Fruit fly (Drosophila melanogaster): Measurements from ENCODE around the gene SmydA-8.
A peak's percentile ranks its signal among the peaks of the same experiment; 100 is the strongest.

SmydA-8 gene

DNA sequence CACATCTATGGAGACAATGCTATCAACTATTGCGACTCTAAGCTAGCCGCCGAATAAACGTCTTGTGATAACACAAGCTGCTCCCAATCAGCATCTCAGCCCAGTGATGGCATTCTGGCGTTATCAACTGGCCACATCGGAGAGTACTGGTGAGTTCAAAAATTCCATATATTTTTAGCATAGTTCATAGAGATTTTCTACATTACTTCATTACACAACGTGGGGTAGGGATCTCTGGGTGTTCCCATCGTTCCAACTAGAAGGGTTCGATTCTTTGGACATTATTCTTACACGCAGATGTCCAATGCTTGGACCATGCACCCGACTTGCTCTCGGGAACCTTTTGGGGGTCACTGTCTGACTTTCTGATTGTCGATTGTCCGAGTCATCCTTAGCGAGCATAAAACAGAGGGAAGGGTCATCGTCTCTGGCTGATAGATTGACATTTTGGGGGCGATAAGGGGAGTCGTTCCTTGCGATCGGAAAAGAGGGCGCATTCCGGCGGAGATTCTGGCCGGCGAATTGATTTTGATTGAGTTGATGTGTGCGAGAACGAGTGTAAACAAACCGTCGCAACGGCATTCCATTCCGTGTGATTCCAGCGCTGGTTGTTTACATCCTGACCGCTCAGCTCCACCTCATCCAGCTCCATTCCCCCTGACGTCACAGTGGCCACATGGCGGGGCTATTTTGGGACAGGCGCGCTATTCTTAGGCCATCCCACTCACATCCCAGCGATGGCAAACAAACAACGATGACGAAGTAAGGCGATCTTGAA is 51.3 kb downstream of the SmydA-8 start, which contains the start of the genes Cyp4d1 and CG3630 (continued):
- TF ChIP-seq Neu2 (GFP tag; optimal IDR thresholded peaks at IDR 0.05; ENCODE audit: borderline replicate concordance) (no peak), bab2 (GFP tag; optimal IDR thresholded peaks at IDR 0.05) (no peak)

DNA sequence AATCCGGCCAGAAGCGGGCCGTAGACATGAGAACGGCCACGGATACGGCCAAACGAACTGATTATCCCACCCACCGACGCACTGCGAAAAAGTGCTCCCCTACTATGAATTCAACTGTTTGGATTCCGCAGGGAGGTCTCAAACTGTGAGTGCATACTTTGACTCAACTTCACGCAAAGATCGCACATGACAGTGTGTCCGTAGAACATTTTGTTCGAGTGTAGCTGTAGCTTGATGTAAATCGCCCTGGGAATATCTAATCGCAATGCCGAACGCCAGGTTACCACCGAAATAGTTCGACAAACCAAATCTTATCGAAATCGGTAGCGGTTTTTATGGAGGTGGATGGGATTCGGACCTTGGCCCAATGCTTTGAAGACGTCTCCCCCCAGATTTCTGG is 52.6 kb downstream of the SmydA-8 start:
- no peak for TF ChIP-seq chn (GFP tag; optimal IDR thresholded peaks at IDR 0.05)
- peak; percentile 85 for TF ChIP-seq grn (GFP tag; optimal IDR thresholded peaks at IDR 0.05)
- peak; percentile 37 for TF ChIP-seq sd (tag; optimal IDR thresholded peaks at IDR 0.05)
- peak; percentile 68 for TF ChIP-seq mirr (GFP tag; optimal IDR thresholded peaks at IDR 0.05)
- no peak for TF ChIP-seq CG8290 (GFP tag; optimal IDR thresholded peaks at IDR 0.05)
- peak in 1 of 2 experiments; percentile 71 for TF ChIP-seq CG8290 (tag; optimal IDR thresholded peaks at IDR 0.05)
- TF ChIP-seq prd (optimal IDR thresholded peaks at IDR 0.05) = no peak
- TF ChIP-seq prd (GFP tag; IDR thresholded peaks at IDR 0.05) = 0 out of 3 replicates have a peak, but pooled peaks have one; percentile 7
- TF ChIP-seq CG2678 (tag; optimal IDR thresholded peaks at IDR 0.05) = peak; percentile 39
- peak; percentile 71 for TF ChIP-seq zf30C (GFP tag; optimal IDR thresholded peaks at IDR 0.05)
- TF ChIP-seq CG9932 (GFP tag; IDR thresholded peaks at IDR 0.05) = peak; percentile 37; the same call in 1 of the 2 replicates
- TF ChIP-seq CG8388 (GFP tag; optimal IDR thresholded peaks at IDR 0.05) = no peak
- no peak for TF ChIP-seq CG6175 (GFP tag; IDR thresholded peaks at IDR 0.05)
- peak; percentile 37; the same call in 1 of the 2 replicates for TF ChIP-seq CG32532 (GFP tag; IDR thresholded peaks at IDR 0.05)
- TF ChIP-seq CG3995 (GFP tag; optimal IDR thresholded peaks at IDR 0.05) = no peak
- TF ChIP-seq exex (tag; optimal IDR thresholded peaks at IDR 0.05) = peak; percentile 70
- no peak for TF ChIP-seq tio (GFP tag; optimal IDR thresholded peaks at IDR 0.05)
- peak; percentile 18 for TF ChIP-seq CG7839 (tag; optimal IDR thresholded peaks at IDR 0.05)
- TF ChIP-seq Rfx (GFP tag; IDR thresholded peaks at IDR 0.05) = peak; percentile 68
- TF ChIP-seq sens (GFP tag) = no peak
- TF ChIP-seq CG15514 (GFP tag; optimal IDR thresholded peaks at IDR 0.05) = peak; percentile 30
- no peak for TF ChIP-seq D19B (GFP tag; optimal IDR thresholded peaks at IDR 0.05)
- TF ChIP-seq CG15269 (tag; optimal IDR thresholded peaks at IDR 0.05) = peak; percentile 46
- peak; percentile 39 for TF ChIP-seq Meics (GFP tag; optimal IDR thresholded peaks at IDR 0.05)
- TF ChIP-seq CG2199 (GFP tag; IDR thresholded peaks at IDR 0.05) = no peak
- peak; percentile 72 for TF ChIP-seq CG18599 (GFP tag; optimal IDR thresholded peaks at IDR 0.05)
- TF ChIP-seq tin (GFP tag; optimal IDR thresholded peaks at IDR 0.05) = no peak
- TF ChIP-seq CG13424 (tag; optimal IDR thresholded peaks at IDR 0.05) = peak; percentile 20
- peak; percentile 55 for TF ChIP-seq CG2120 (GFP tag; optimal IDR thresholded peaks at IDR 0.05)
- peak; percentile 8 for TF ChIP-seq grau (tag; optimal IDR thresholded peaks at IDR 0.05)
- no peak for TF ChIP-seq CG4730 (GFP tag; IDR thresholded peaks at IDR 0.05)
- TF ChIP-seq CG3281 (GFP tag; optimal IDR thresholded peaks at IDR 0.05) = peak; percentile 16
- peak; percentile 30; the same call in 1 of the 2 replicates for TF ChIP-seq CG14014 (GFP tag; IDR thresholded peaks at IDR 0.05)
- TF ChIP-seq so (GFP tag; IDR thresholded peaks at IDR 0.05) = no peak
- no peak for TF ChIP-seq CG10462 (GFP tag; optimal IDR thresholded peaks at IDR 0.05)
- TF ChIP-seq lab (GFP tag; optimal IDR thresholded peaks at IDR 0.05) = peak; percentile 60
- peak; percentile 63 for TF ChIP-seq CG34376 (GFP tag; optimal IDR thresholded peaks at IDR 0.05)
- TF ChIP-seq cwo (GFP tag; optimal IDR thresholded peaks at IDR 0.05) = peak; percentile 55
- peak; percentile 66 for TF ChIP-seq CG12769 (tag; optimal IDR thresholded peaks at IDR 0.05)
- TF ChIP-seq Fer1 (GFP tag; optimal IDR thresholded peaks at IDR 0.05) = peak; percentile 52
- TF ChIP-seq CoRest (tag; optimal IDR thresholded peaks at IDR 0.05) = no peak
- TF ChIP-seq GATAe (GFP tag; conservative IDR thresholded peaks at IDR 0.05) = peak; percentile 82
- peak; percentile 82 for TF ChIP-seq Hey (tag; optimal IDR thresholded peaks at IDR 0.05)
- peak; percentile 66 for TF ChIP-seq HmgZ (tag; optimal IDR thresholded peaks at IDR 0.05)
- TF ChIP-seq Hr51 (GFP tag; optimal IDR thresholded peaks at IDR 0.05) = no peak
